Worm (Caenorhabditis elegans) whole organism, L4/young adult: ENCODE measurements around the gene C49C3.20.

Source experiments
- W03F9.2 ChIP-seq: fragments of 150-350 bp; optimal IDR thresholded peaks from 2 replicates; lab custom pipeline; 2014; ENCODE audit warnings: missing biosample characterization, missing genetic modification characterization
- dao-5 ChIP-seq: sonication (generic microtip); optimal IDR thresholded peaks from 2 replicates; lab custom pipeline; 2016; ENCODE audit warnings: missing genotype, missing genetic modification characterization, moderate library complexity, missing compliant biosample characterization
- him-1 ChIP-seq: sonication (generic microtip); optimal IDR thresholded peaks from 2 replicates; lab custom pipeline; 2016; ENCODE audit warnings: missing genotype, missing genetic modification reagents, missing genetic modification characterization, missing compliant biosample characterization

- TF ChIP-seq him-1, result no peak
- no peak for TF ChIP-seq W03F9.2
- no peak for TF ChIP-seq dao-5
These were observed 22.7 kb upstream of the C49C3.20 start, which contains the start of gene C49C3.10 for ce11 chrIV:17338920-17339510.
